Fruit fly (Drosophila melanogaster): ENCODE results near the gene tst.

DNA sequence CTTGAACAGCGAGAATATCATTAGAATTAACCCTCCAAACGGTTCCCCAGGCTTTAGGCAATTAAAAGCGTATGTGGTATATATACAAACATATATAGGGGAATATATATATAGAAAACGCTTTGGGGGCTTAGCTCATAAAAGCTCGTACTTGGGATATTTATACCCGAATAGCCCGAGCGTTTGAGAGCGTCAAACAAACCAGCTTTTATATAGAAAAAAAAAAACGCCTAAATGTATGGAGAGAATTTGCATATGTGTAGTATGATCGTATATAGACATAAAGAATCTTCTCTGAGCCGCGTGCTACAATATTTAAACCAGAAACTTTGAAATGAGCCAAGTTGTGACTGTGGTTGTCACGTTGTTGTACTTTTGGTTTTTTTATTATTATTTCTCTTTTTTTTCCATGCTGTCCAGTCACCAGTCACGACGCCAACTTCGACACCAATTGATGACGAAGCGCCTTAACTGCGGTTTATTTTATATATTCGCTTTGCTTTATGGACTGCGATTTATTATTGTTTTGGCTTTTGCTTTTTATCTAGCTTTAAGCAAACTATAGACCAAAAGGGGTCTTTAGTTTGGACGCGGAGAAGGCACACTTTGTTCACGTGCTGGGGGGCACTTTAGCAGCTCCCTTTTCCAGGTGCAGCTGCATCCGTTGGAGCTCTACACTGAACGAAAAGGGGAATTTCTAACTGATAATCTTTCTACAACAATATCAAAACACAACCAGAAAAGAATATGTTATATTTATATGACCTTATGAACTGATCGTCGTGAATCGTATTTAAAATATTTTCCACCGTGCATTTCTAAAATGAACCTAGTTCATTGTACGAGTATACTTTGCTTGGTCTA, 14.3 kb upstream of the tst start:
- no peak for TF ChIP-seq pan (optimal IDR thresholded peaks at IDR 0.05)
- TF ChIP-seq CG8478 (optimal IDR thresholded peaks at IDR 0.05), result no peak
- TF ChIP-seq psq (optimal IDR thresholded peaks at IDR 0.05), result no peak
